Worm (Caenorhabditis elegans): Measurements from ENCODE around the gene C17F4.11.

C17F4.11 gene

DNA sequence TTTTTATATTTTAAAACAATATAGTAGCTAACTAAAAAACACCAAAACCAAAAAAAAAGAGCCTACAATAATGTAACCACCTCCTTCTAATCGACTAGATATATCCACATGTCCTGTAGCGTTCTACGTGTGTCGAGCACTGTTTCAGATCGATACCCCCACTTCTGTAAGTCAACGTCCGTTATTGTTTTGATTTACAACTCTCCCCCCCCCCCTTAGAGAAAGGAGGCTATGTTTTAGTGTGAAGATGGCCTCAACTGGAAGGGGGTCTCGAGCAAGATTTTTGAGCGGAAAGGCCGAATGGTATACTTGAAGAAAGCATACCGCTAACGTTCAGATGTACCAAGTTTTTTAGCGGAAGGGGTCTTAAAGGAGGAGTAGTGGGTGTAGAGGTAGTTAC, 40.4 kb downstream of the C17F4.11 start, which contains the start of gene F02E11.4:
Gene F02E11.4 (minus strand): TSS at position 101 of the 400 bp plus-strand sequence.
- TF ChIP-seq nhr-67 (tag; optimal IDR thresholded peaks at IDR 0.05): no peak
- no peak for TF ChIP-seq nhr-77 (tag; optimal IDR thresholded peaks at IDR 0.05)
- no peak for TF ChIP-seq ztf-11 (tag; optimal IDR thresholded peaks at IDR 0.05)
- no peak for TF ChIP-seq elt-2 (tag; optimal IDR thresholded peaks at IDR 0.05)
- no peak for TF ChIP-seq lin-39 (tag; optimal IDR thresholded peaks at IDR 0.05)
- no peak for TF ChIP-seq nhr-28 (tag; optimal IDR thresholded peaks at IDR 0.05)
- TF ChIP-seq ztf-4 (tag; optimal IDR thresholded peaks at IDR 0.05): no peak
- TF ChIP-seq ama-1 (optimal IDR thresholded peaks at IDR 0.05): no peak
- TF ChIP-seq pqm-1 (tag; optimal IDR thresholded peaks at IDR 0.05): no peak
- no peak for TF ChIP-seq sea-2 (GFP tag; optimal IDR thresholded peaks at IDR 0.05)
- TF ChIP-seq ceh-28 (tag; optimal IDR thresholded peaks at IDR 0.05): no peak
- no peak for TF ChIP-seq skn-1 (tag; optimal IDR thresholded peaks at IDR 0.05)
- no peak for TF ChIP-seq elt-3 (tag; optimal IDR thresholded peaks at IDR 0.05)
- no peak for TF ChIP-seq pha-4 (tag; optimal IDR thresholded peaks at IDR 0.05)
- no peak for TF ChIP-seq mml-1 (tag; optimal IDR thresholded peaks at IDR 0.05)
- TF ChIP-seq nhr-11 (tag; optimal IDR thresholded peaks at IDR 0.05): no peak
- no peak for TF ChIP-seq lin-15B (tag; optimal IDR thresholded peaks at IDR 0.05)
- no peak for TF ChIP-seq unc-62 (GFP tag; optimal IDR thresholded peaks at IDR 0.05)

DNA sequence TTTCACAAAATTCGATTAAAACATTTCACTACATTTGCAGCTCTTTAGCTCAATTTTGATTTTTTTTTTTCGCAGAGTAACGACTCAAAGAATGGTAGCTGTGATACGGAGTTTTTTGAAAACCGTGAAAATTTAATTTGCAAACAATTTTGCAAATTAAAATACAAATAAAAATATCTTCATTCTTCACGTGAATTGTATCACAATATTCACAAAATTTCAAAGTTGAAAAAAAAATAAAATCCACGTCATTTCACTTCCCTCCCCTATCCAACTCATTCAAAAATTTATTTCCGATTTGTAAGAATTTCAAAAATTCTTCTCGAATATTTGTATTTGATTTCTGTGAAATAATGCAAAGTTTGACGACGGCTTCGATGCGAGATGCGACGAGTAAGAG, 41.4 kb downstream of the C17F4.11 start, which contains the start of gene wht-4:
Gene wht-4 (plus strand): TSS at position 301 of the 400 bp plus-strand sequence.
- TF ChIP-seq elt-1 (tag; optimal IDR thresholded peaks at IDR 0.05) (no peak), nhr-23 (tag; optimal IDR thresholded peaks at IDR 0.05) (no peak), fos-1 (tag; optimal IDR thresholded peaks at IDR 0.05) (no peak)

- TF ChIP-seq nhr-77 (tag; optimal IDR thresholded peaks at IDR 0.05): no peak
- TF ChIP-seq nhr-76 (tag; optimal IDR thresholded peaks at IDR 0.05): no peak
- TF ChIP-seq mml-1 (tag; optimal IDR thresholded peaks at IDR 0.05): no peak
- no peak for TF ChIP-seq nhr-28 (tag; optimal IDR thresholded peaks at IDR 0.05)
- no peak for TF ChIP-seq lsy-12 (tag; optimal IDR thresholded peaks at IDR 0.05)
- TF ChIP-seq pqm-1 (tag; optimal IDR thresholded peaks at IDR 0.05): no peak
- no peak for TF ChIP-seq jun-1 (tag; optimal IDR thresholded peaks at IDR 0.05)
- no peak for TF ChIP-seq nhr-25 (tag; optimal IDR thresholded peaks at IDR 0.05)
- no peak for TF ChIP-seq R02D3.7 (tag; optimal IDR thresholded peaks at IDR 0.05)
- TF ChIP-seq lin-15B (tag; optimal IDR thresholded peaks at IDR 0.05): no peak
- no peak for TF ChIP-seq ztf-4 (tag; optimal IDR thresholded peaks at IDR 0.05)
- TF ChIP-seq zag-1 (tag; optimal IDR thresholded peaks at IDR 0.05): no peak
- no peak for TF ChIP-seq ceh-9 (tag; optimal IDR thresholded peaks at IDR 0.05)
- no peak for TF ChIP-seq ZK546.5 (tag; optimal IDR thresholded peaks at IDR 0.05)
- TF ChIP-seq unc-39 (tag; optimal IDR thresholded peaks at IDR 0.05): no peak
- no peak for TF ChIP-seq skn-1 (tag; optimal IDR thresholded peaks at IDR 0.05)
- TF ChIP-seq elt-2 (tag; optimal IDR thresholded peaks at IDR 0.05): no peak
- no peak for TF ChIP-seq nhr-11 (tag; optimal IDR thresholded peaks at IDR 0.05)
Measured at ce11 chrII:3282353-3282752, 45.1 kb downstream of the C17F4.11 start, which contains the start of gene nep-13. TSS of gene nep-13 (plus strand) at chrII:3282653.

- TF ChIP-seq nhr-11 (tag; optimal IDR thresholded peaks at IDR 0.05): no peak
Measured at ce11 chrII:3284558-3284957, 47.3 kb downstream of the C17F4.11 start, which contains the start of gene scl-15. TSS of gene scl-15 (minus strand) at chrII:3284658.

- TF ChIP-seq ZK546.5 (tag; optimal IDR thresholded peaks at IDR 0.05): no peak
- TF ChIP-seq nhr-12 (tag; optimal IDR thresholded peaks at IDR 0.05): no peak
- TF ChIP-seq egl-27 (tag; optimal IDR thresholded peaks at IDR 0.05): no peak
- no peak for TF ChIP-seq mdl-1 (tag; optimal IDR thresholded peaks at IDR 0.05)
- TF ChIP-seq R02D3.7 (tag; optimal IDR thresholded peaks at IDR 0.05): no peak
- no peak for TF ChIP-seq snpc-4 (tag; optimal IDR thresholded peaks at IDR 0.05)
- no peak for TF ChIP-seq fkh-2 (tag; optimal IDR thresholded peaks at IDR 0.05)
- no peak for TF ChIP-seq ceh-16 (tag; optimal IDR thresholded peaks at IDR 0.05)
- no peak for TF ChIP-seq nhr-28 (tag; optimal IDR thresholded peaks at IDR 0.05)
- TF ChIP-seq nfya-1 (tag; optimal IDR thresholded peaks at IDR 0.05; ENCODE audit: insufficient read depth): no peak
- TF ChIP-seq elt-2 (tag; optimal IDR thresholded peaks at IDR 0.05): no peak
- TF ChIP-seq nhr-11 (tag; optimal IDR thresholded peaks at IDR 0.05): no peak
- no peak for TF ChIP-seq daf-12 (tag; optimal IDR thresholded peaks at IDR 0.05)
- no peak for TF ChIP-seq fos-1 (tag; optimal IDR thresholded peaks at IDR 0.05)
- no peak for TF ChIP-seq nhr-76 (tag; optimal IDR thresholded peaks at IDR 0.05)
- no peak for TF ChIP-seq ztf-4 (tag; optimal IDR thresholded peaks at IDR 0.05)
- TF ChIP-seq eor-1 (tag; optimal IDR thresholded peaks at IDR 0.05): no peak
Measured at ce11 chrII:3287073-3287472, 49.8 kb downstream of the C17F4.11 start, which contains the start of gene sri-63. TSS of gene sri-63 (plus strand) at chrII:3287373.
